Worm (Caenorhabditis elegans) whole organism, L3 larva: ENCODE data around the gene exp-1.

ENCODE experiments used
- R02D3.7 ChIP-seq: fragments of 150-350 bp; optimal IDR thresholded peaks from 2 replicates; lab custom pipeline; 2014; ENCODE audit warnings: missing biosample characterization, missing genetic modification characterization
- ZK546.5 ChIP-seq: sonication (generic microtip); optimal IDR thresholded peaks from 2 replicates; lab custom pipeline; 2017; ENCODE audit warnings: missing biosample characterization, missing genetic modification characterization
- aly-2 ChIP-seq: fragments of 150-350 bp; optimal IDR thresholded peaks from 2 replicates; lab custom pipeline; 2014; ENCODE audit warnings: missing biosample characterization, missing genetic modification characterization
- ama-1 ChIP-seq: fragments of 150-350 bp; optimal IDR thresholded peaks from 2 replicates; lab custom pipeline; 2018
- ceh-16 ChIP-seq: sonication (generic microtip); optimal IDR thresholded peaks from 2 replicates; lab custom pipeline; 2017; ENCODE audit warnings: missing biosample characterization, missing genetic modification characterization
- egl-27 ChIP-seq: sonication (generic microtip); optimal IDR thresholded peaks from 4 replicates; lab custom pipeline; 2017; ENCODE audit warnings: missing biosample characterization, missing genetic modification reagents, missing genetic modification characterization
- egl-5 ChIP-seq: fragments of 150-350 bp; optimal IDR thresholded peaks from 2 replicates; lab custom pipeline; 2017; ENCODE audit warnings: missing biosample characterization, missing genetic modification reagents, missing genetic modification characterization, inconsistent platforms
- elt-1 ChIP-seq: fragments of 150-350 bp; optimal IDR thresholded peaks from 2 replicates; lab custom pipeline; 2014; ENCODE audit warnings: missing biosample characterization, missing genetic modification characterization
- elt-2 ChIP-seq: sonication (generic microtip); optimal IDR thresholded peaks from 2 replicates; lab custom pipeline; 2016; ENCODE audit warnings: missing genetic modification reagents, mild to moderate bottlenecking, missing genetic modification characterization, missing compliant biosample characterization
- elt-3 ChIP-seq, 3 experiments: fragments of 150-350 bp in 1 of 3; sonication (generic microtip) in 2 of 3; optimal IDR thresholded peaks; 2 replicates in 2 of 3; 4 replicates in 1 of 3; lab custom pipeline; 2014 to 2017; ENCODE audit warnings: missing biosample characterization in 3 of 3, missing genetic modification characterization in 3 of 3
- fkh-2 ChIP-seq: fragments of 150-350 bp; optimal IDR thresholded peaks from 2 replicates; lab custom pipeline; 2014; ENCODE audit warnings: missing biosample characterization, missing genetic modification reagents, missing genetic modification characterization
- fos-1 ChIP-seq: fragments of 150-350 bp; optimal IDR thresholded peaks from 2 replicates; lab custom pipeline; 2014; ENCODE audit warnings: missing biosample characterization, missing genetic modification characterization
- hmg-11 ChIP-seq: sonication (generic microtip); optimal IDR thresholded peaks from 2 replicates; lab custom pipeline; 2016; ENCODE audit warnings: missing genetic modification characterization, missing compliant biosample characterization
- lin-39 ChIP-seq: fragments of 150-350 bp; optimal IDR thresholded peaks from 2 replicates; lab custom pipeline; 2018; ENCODE audit warnings: missing biosample characterization, missing genetic modification reagents, missing genetic modification characterization
- lsy-12 ChIP-seq: sonication (generic microtip); optimal IDR thresholded peaks from 2 replicates; lab custom pipeline; 2016; ENCODE audit warnings: mild to moderate bottlenecking, missing genetic modification characterization, missing compliant biosample characterization
- mdl-1 ChIP-seq: fragments of 150-350 bp; optimal IDR thresholded peaks from 2 replicates; lab custom pipeline; 2014; ENCODE audit warnings: missing biosample characterization, missing genetic modification characterization
- mml-1 ChIP-seq: fragments of 150-350 bp; sonication (generic microtip); optimal IDR thresholded peaks from 3 replicates; lab custom pipeline; 2014; ENCODE audit warnings: missing biosample characterization, missing genetic modification characterization
- nfya-1 ChIP-seq: sonication (generic microtip); optimal IDR thresholded peaks from 2 replicates; lab custom pipeline; 2017; ENCODE audit warnings: missing genetic modification characterization, mild to moderate bottlenecking, missing compliant biosample characterization, antibody characterized with exemption, moderate library complexity; ENCODE audit not compliant: insufficient read depth
- nhr-11 ChIP-seq: fragments of 150-350 bp; optimal IDR thresholded peaks from 2 replicates; lab custom pipeline; 2014; ENCODE audit warnings: missing biosample characterization, missing genetic modification characterization
- nhr-12 ChIP-seq: fragments of 150-350 bp; optimal IDR thresholded peaks from 2 replicates; lab custom pipeline; 2014; ENCODE audit warnings: missing biosample characterization, missing genetic modification characterization
- nhr-237 ChIP-seq: fragments of 150-350 bp; optimal IDR thresholded peaks from 2 replicates; lab custom pipeline; 2014; ENCODE audit warnings: missing biosample characterization, missing genetic modification characterization
- nhr-25 ChIP-seq: sonication (generic microtip); optimal IDR thresholded peaks from 2 replicates; lab custom pipeline; 2017; ENCODE audit warnings: missing biosample characterization, missing genetic modification characterization
- nhr-43 ChIP-seq: sonication (generic microtip); optimal IDR thresholded peaks from 2 replicates; lab custom pipeline; 2016; ENCODE audit warnings: mild to moderate bottlenecking, missing genetic modification characterization, missing compliant biosample characterization; ENCODE audit not compliant: poor library complexity, severe bottlenecking
- nhr-67 ChIP-seq: fragments of 150-350 bp; optimal IDR thresholded peaks from 2 replicates; lab custom pipeline; 2014; ENCODE audit warnings: missing biosample characterization, missing genetic modification characterization
- nhr-77 ChIP-seq: fragments of 150-350 bp; optimal IDR thresholded peaks from 2 replicates; lab custom pipeline; 2014; ENCODE audit warnings: missing biosample characterization, missing genetic modification characterization
- pha-4 ChIP-seq: fragments of 150-350 bp; optimal IDR thresholded peaks from 2 replicates; lab custom pipeline; 2014; ENCODE audit warnings: missing biosample characterization, missing genetic modification reagents, missing genetic modification characterization
- pqm-1 ChIP-seq: fragments of 150-350 bp; optimal IDR thresholded peaks from 2 replicates; lab custom pipeline; 2017; ENCODE audit warnings: missing biosample characterization, missing genetic modification characterization, inconsistent platforms
- skn-1 ChIP-seq: fragments of 150-350 bp; optimal IDR thresholded peaks from 2 replicates; lab custom pipeline; 2014; ENCODE audit warnings: missing biosample characterization, missing genetic modification characterization
- tbx-2 ChIP-seq: sonication (generic microtip); optimal IDR thresholded peaks from 2 replicates; lab custom pipeline; 2016; ENCODE audit warnings: mild to moderate bottlenecking, missing genetic modification characterization, missing compliant biosample characterization
- unc-62 ChIP-seq: fragments of 150-350 bp; sonication (generic microtip); optimal IDR thresholded peaks from 4 replicates; lab custom pipeline; 2014; ENCODE audit warnings: missing biosample characterization, missing genetic modification reagents, missing genetic modification characterization
- ztf-4 ChIP-seq: fragments of 150-350 bp; optimal IDR thresholded peaks from 2 replicates; lab custom pipeline; 2014; ENCODE audit warnings: missing biosample characterization, missing genetic modification characterization

The exp-1 gene

ce11 chrII:6177975-6178742 is 17.3 kb upstream of the exp-1 start:
- TF ChIP-seq pha-4 (tag; lab: Kevin White, UChicago): peak; percentile 27
- TF ChIP-seq lsy-12 (tag; lab: Kevin White, UChicago): no peak
- no peak for TF ChIP-seq nhr-67 (tag; lab: Kevin White, UChicago)
- TF ChIP-seq elt-2 (tag; lab: Kevin White, UChicago): peak; percentile 90
- TF ChIP-seq nhr-237 (tag; lab: Kevin White, UChicago): no peak
- no peak for TF ChIP-seq hmg-11 (tag; lab: Kevin White, UChicago)
- TF ChIP-seq ztf-4: no peak
- no peak for TF ChIP-seq fkh-2 (tag; lab: Kevin White, UChicago)
- TF ChIP-seq nfya-1 (tag; lab: Kevin White, UChicago): no peak
- TF ChIP-seq pqm-1: peak; percentile 71
- TF ChIP-seq mdl-1 (tag; lab: Kevin White, UChicago): no peak
- TF ChIP-seq nhr-25: peak; percentile 20
- no peak for TF ChIP-seq egl-27 (tag; lab: Kevin White, UChicago)
- TF ChIP-seq skn-1 (tag; lab: Kevin White, UChicago): no peak

ce11 chrII:6176154-6176897 is 15.4 kb upstream of the exp-1 start:
- TF ChIP-seq elt-2 (tag; lab: Kevin White, UChicago): no peak
- TF ChIP-seq nfya-1 (tag; lab: Kevin White, UChicago): no peak
- TF ChIP-seq elt-1: peak; percentile 99
- TF ChIP-seq nhr-25: peak; percentile 54
- TF ChIP-seq skn-1 (tag; lab: Kevin White, UChicago): no peak
- TF ChIP-seq nhr-67 (tag; lab: Kevin White, UChicago): no peak
- TF ChIP-seq mml-1 (tag; lab: Kevin White, UChicago): no peak
- no peak for TF ChIP-seq nhr-12
- TF ChIP-seq ama-1 (lab: Kevin White, UChicago): no peak
- TF ChIP-seq egl-5: peak; percentile 66
- no peak for TF ChIP-seq unc-62 (GFP tag; lab: Kevin White, UChicago)

DNA sequence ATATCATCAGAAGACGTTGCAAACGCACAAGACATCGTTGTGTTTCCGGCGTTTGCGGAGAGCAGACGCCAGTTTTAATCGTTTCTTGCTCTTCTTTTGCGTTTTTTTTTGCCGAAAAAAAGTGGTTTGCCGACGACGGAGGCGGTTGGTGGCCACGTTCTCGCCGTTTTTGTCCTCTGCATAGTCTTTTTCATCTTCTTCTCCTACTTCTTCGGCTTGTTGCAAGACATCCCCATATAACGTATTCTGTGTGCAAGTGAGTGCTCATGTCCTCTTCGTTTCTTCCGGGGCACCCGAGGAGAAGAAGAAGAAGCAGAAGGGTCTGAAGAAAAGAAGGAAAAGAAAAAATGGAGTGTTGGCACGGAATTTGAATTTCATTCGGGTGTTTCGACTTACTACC is 14.1 kb upstream of the exp-1 start:
- TF ChIP-seq hmg-11 (tag; lab: Kevin White, UChicago) (peak; percentile 20), unc-62 (GFP tag; lab: Kevin White, UChicago) (no peak), nhr-12 (no peak), nhr-43 (tag; lab: Kevin White, UChicago) (no peak), aly-2 (no peak), pqm-1 (no peak), ZK546.5 (tag; lab: Kevin White, UChicago) (no peak), lsy-12 (tag; lab: Kevin White, UChicago) (no peak), nhr-11 (tag; lab: Kevin White, UChicago) (no peak), nfya-1 (tag; lab: Kevin White, UChicago) (peak; percentile 26), egl-27 (tag; lab: Kevin White, UChicago) (no peak), elt-2 (tag; lab: Kevin White, UChicago) (no peak), nhr-77 (no peak), elt-3 (tag; optimal IDR thresholded peaks at IDR 0.05; lab: Kevin White, UChicago) (no peak), R02D3.7 (tag; lab: Kevin White, UChicago) (no peak), ceh-16 (tag; lab: Kevin White, UChicago) (no peak), tbx-2 (no peak), fos-1 (tag; lab: Kevin White, UChicago) (no peak), nhr-237 (tag; lab: Kevin White, UChicago) (no peak), mdl-1 (tag; lab: Kevin White, UChicago) (no peak), lin-39 (tag; lab: Kevin White, UChicago) (peak; percentile 31)
- TF ChIP-seq, all 47 proteins: peak for 3

DNA sequence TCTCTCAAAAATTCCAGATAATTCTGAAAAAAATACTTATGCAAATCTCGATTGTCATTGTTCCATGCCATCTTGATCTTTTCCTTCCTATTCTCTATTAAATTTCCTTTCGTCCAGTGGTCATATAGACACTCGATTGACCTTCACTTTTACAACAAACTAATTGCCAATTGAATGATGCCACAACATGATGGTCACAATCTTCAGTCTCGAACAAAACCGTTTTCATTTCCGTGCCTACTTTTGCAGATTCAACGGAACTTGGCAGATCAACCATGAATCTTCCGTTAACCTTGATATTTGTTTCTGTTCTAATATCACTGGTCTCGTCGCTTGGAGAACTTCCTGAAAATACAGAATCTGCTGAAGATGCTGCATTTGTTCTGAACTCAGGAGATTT is 12.5 kb upstream of the exp-1 start, which contains the start of gene F40H3.2:
TSS of gene F40H3.2 (plus strand) at position 250 of the 400 bp plus-strand sequence.
- TF ChIP-seq elt-3 (tag; optimal IDR thresholded peaks at IDR 0.05; lab: Kevin White, UChicago) (no peak), nhr-25 (peak; percentile 8)
- TF ChIP-seq, all 47 proteins: peak for 1
